Worm (Caenorhabditis elegans): ENCODE measurements around the gene gid-8.

DNA sequence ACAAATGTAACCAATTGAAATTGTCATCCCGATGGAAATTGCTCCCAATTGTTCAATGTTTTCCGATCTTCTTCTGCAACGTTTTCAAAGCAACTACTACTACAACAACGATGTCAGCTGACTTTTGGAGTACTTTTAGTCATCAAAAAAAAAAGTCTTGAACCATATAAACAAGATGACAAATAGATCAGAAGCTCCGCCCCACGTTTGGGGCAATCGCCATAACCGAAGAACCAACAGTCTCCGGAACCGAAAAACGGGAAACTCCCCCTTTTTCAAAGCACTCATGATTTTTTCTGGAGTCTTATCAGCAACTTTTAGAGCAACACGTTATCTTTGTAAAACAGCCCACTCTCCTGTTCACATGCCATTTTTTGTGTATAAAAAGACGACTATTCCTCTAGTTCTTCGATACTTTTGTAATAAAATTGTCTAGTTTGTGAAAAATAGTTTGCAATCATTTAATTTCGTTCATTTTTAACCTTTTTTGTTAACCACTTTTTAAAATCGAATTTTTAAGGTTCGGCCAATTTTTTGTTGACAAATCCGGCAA is 8.1 kb upstream of the gid-8 start:
- no peak for TF ChIP-seq zag-1 (tag; optimal IDR thresholded peaks at IDR 0.05)
- peak; percentile 44 for TF ChIP-seq jun-1 (tag; optimal IDR thresholded peaks at IDR 0.05)
- no peak for TF ChIP-seq nhr-71 (tag; optimal IDR thresholded peaks at IDR 0.05)
- TF ChIP-seq ceh-82 (tag; optimal IDR thresholded peaks at IDR 0.05) = no peak

Data from whole organism, L1 larva.